Worm (Caenorhabditis elegans): ENCODE results near the gene F40F8.11.

The F40F8.11 gene

ce11 chrII:11150976-11151375, 18.6 kb upstream of the F40F8.11 start (continued):
- TF ChIP-seq athp-1 (tag; optimal IDR thresholded peaks at IDR 0.05) (no peak), dpl-1 (GFP tag; optimal IDR thresholded peaks at IDR 0.05) (no peak), ceh-91 (GFP tag; IDR thresholded peaks at IDR 0.05) (no peak), fkh-3 (tag; optimal IDR thresholded peaks at IDR 0.05) (no peak), sea-2 (GFP tag; IDR thresholded peaks at IDR 0.05) (no peak), ekl-4 (GFP tag; IDR thresholded peaks at IDR 0.05) (no peak), let-526 (GFP tag; IDR thresholded peaks at IDR 0.05) (peak; percentile 48; the same call in 1 of the 2 replicates), lsy-27 (tag; optimal IDR thresholded peaks at IDR 0.05; ENCODE audit: borderline replicate concordance, insufficient read depth) (no peak), nhr-27 (tag; optimal IDR thresholded peaks at IDR 0.05) (no peak), tbp1 (GFP tag; optimal IDR thresholded peaks at IDR 0.05) (peak; percentile 34), F49E8.2 (tag; optimal IDR thresholded peaks at IDR 0.05; ENCODE audit: insufficient read depth) (no peak), rec-8 (tag; optimal IDR thresholded peaks at IDR 0.05) (no peak), F57C9.4 (tag; optimal IDR thresholded peaks at IDR 0.05) (no peak), dox-1 (GFP tag; IDR thresholded peaks at IDR 0.05) (0 out of 2 replicates have a peak, but pooled peaks have one; percentile 24), ztf-25 (GFP tag; IDR thresholded peaks at IDR 0.05) (no peak), gei-17 (GFP tag; optimal IDR thresholded peaks at IDR 0.05) (no peak), ama-1 (optimal IDR thresholded peaks at IDR 0.05) (no peak), ama-1 (GFP tag; optimal IDR thresholded peaks at IDR 0.05) (no peak), nfya-2 (GFP tag; IDR thresholded peaks at IDR 0.05) (no peak), B0336.3 (GFP tag; IDR thresholded peaks at IDR 0.05) (peak; percentile 41; the same call in 1 of the 2 replicates), nhr-90 (tag; optimal IDR thresholded peaks at IDR 0.05) (peak; percentile 26), bed-1 (GFP tag; IDR thresholded peaks at IDR 0.05) (no peak), rcor-1 (GFP tag; IDR thresholded peaks at IDR 0.05) (no peak), ccch-3 (GFP tag; optimal IDR thresholded peaks at IDR 0.05) (no peak), pbrm-1 (GFP tag; IDR thresholded peaks at IDR 0.05) (no peak), him-1 (tag; optimal IDR thresholded peaks at IDR 0.05) (no peak), madf-3 (GFP tag; IDR thresholded peaks at IDR 0.05) (no peak), nhr-120 (GFP tag; IDR thresholded peaks at IDR 0.05) (no peak), F39B2.1 (GFP tag; IDR thresholded peaks at IDR 0.05) (no peak), madf-8 (GFP tag; conservative IDR thresholded peaks at IDR 0.05) (no peak), mes-4 (tag; optimal IDR thresholded peaks at IDR 0.05) (no peak), ceh-40 (GFP tag; IDR thresholded peaks at IDR 0.05) (no peak), B0019.2 (GFP tag; conservative IDR thresholded peaks at IDR 0.05) (no peak), unc-62 (GFP tag; optimal IDR thresholded peaks at IDR 0.05) (no peak), egl-44 (GFP tag; IDR thresholded peaks at IDR 0.05) (no peak), nhr-80 (tag; optimal IDR thresholded peaks at IDR 0.05) (peak; percentile 81), lin-35 (GFP tag; optimal IDR thresholded peaks at IDR 0.05) (no peak), attf-3 (GFP tag; conservative IDR thresholded peaks at IDR 0.05) (no peak), hsf-1 (GFP tag; IDR thresholded peaks at IDR 0.05) (peak; percentile 64; the same call in 1 of the 2 replicates), pha-4 (tag; optimal IDR thresholded peaks at IDR 0.05) (no peak), let-607 (tag; optimal IDR thresholded peaks at IDR 0.05) (peak in 1 of 2 experiments; percentile 17), efl-1 (GFP tag; optimal IDR thresholded peaks at IDR 0.05) (no peak), xnd-1 (tag; optimal IDR thresholded peaks at IDR 0.05) (no peak), D2030.7 (GFP tag; IDR thresholded peaks at IDR 0.05) (no peak), repo-1 (tag; optimal IDR thresholded peaks at IDR 0.05) (no peak), ceh-79 (tag; optimal IDR thresholded peaks at IDR 0.05) (no peak), ztf-26 (tag; optimal IDR thresholded peaks at IDR 0.05) (no peak), atf-7 (tag; optimal IDR thresholded peaks at IDR 0.05) (peak; percentile 59), dpff-1 (tag; optimal IDR thresholded peaks at IDR 0.05) (no peak), Y53F4B.3 (GFP tag; IDR thresholded peaks at IDR 0.05) (no peak)

All from whole organism, young adult.